Fruit fly (Drosophila melanogaster) whole organism, embryonic: ENCODE results near the gene pit.

Experiments used
- Abd-B ChIP-seq: fragments of 200-800 bp; sonication (Bioruptor generic); optimal IDR thresholded peaks from 2 replicates; lab custom pipeline; 2018; ENCODE audit warnings: missing biosample characterization, mild to moderate bottlenecking, missing genetic modification characterization, moderate library complexity
- Ada2b ChIP-seq: fragments of 200-800 bp; sonication (Bioruptor generic); IDR thresholded peaks from 2 replicates; pipeline ENCODE4 v1.3.6; 2022; ENCODE audit warnings: missing biosample characterization, missing genetic modification characterization
- Atf-2 ChIP-seq: fragments of 200-800 bp; sonication (Bioruptor generic); optimal IDR thresholded peaks from 2 replicates; lab custom pipeline; 2016; ENCODE audit warnings: missing biosample characterization, missing genetic modification characterization
- CG12071 ChIP-seq: fragments of 200-800 bp; sonication (Bioruptor generic); optimal IDR thresholded peaks from 3 replicates; lab custom pipeline; 2018; ENCODE audit warnings: missing biosample characterization, mild to moderate bottlenecking, missing genetic modification characterization
- CG13775 ChIP-seq: fragments of 200-800 bp; sonication (Bioruptor generic); optimal IDR thresholded peaks from 3 replicates; lab custom pipeline; 2017; ENCODE audit warnings: missing biosample characterization, mild to moderate bottlenecking, missing genetic modification characterization
- CG14710 ChIP-seq: fragments of 200-800 bp; sonication (Bioruptor generic); optimal IDR thresholded peaks from 3 replicates; lab custom pipeline; 2019; ENCODE audit warnings: missing biosample characterization, mild to moderate bottlenecking, missing genetic modification characterization, moderate library complexity
- CG15073 ChIP-seq: fragments of 200-800 bp; sonication (Bioruptor generic); optimal IDR thresholded peaks from 2 replicates; lab custom pipeline; 2016; ENCODE audit warnings: missing biosample characterization, missing genetic modification characterization
- CG16863 ChIP-seq: fragments of 200-800 bp; sonication (Bioruptor generic); optimal IDR thresholded peaks from 3 replicates; lab custom pipeline; 2016; ENCODE audit warnings: missing biosample characterization, missing genetic modification characterization
- CG18599 ChIP-seq: fragments of 200-800 bp; sonication (Bioruptor generic); optimal IDR thresholded peaks from 3 replicates; lab custom pipeline; 2017; ENCODE audit warnings: missing biosample characterization, missing genetic modification characterization, mild to moderate bottlenecking, moderate library complexity, missing genetic modification reagents
- CG18764 ChIP-seq: fragments of 200-800 bp; sonication (Bioruptor generic); optimal IDR thresholded peaks from 3 replicates; lab custom pipeline; 2016; ENCODE audit warnings: missing biosample characterization, missing genetic modification characterization
- CG3163 ChIP-seq: fragments of 200-800 bp; sonication (Bioruptor generic); optimal IDR thresholded peaks from 3 replicates; lab custom pipeline; 2016; ENCODE audit warnings: missing biosample characterization, missing genetic modification characterization
- CG33557 ChIP-seq: fragments of 200-800 bp; sonication (Bioruptor generic); optimal IDR thresholded peaks from 2 replicates; lab custom pipeline; 2019; ENCODE audit warnings: missing biosample characterization, mild to moderate bottlenecking, missing genetic modification characterization, moderate library complexity
- CG7987 ChIP-seq: fragments of 200-800 bp; sonication (Bioruptor generic); optimal IDR thresholded peaks from 2 replicates; lab custom pipeline; 2018; ENCODE audit warnings: missing biosample characterization, mild to moderate bottlenecking, missing genetic modification characterization, moderate library complexity
- CG8944 ChIP-seq: fragments of 200-800 bp; sonication (Bioruptor generic); optimal IDR thresholded peaks from 3 replicates; lab custom pipeline; 2016; ENCODE audit warnings: missing biosample characterization, missing genetic modification characterization
- CG9437 ChIP-seq: fragments of 200-800 bp; sonication (Bioruptor generic); optimal IDR thresholded peaks from 2 replicates; lab custom pipeline; 2018; ENCODE audit warnings: missing biosample characterization, mild to moderate bottlenecking, missing genetic modification characterization
- CTCF ChIP-seq: fragments of 200-800 bp; sonication (Bioruptor generic); optimal IDR thresholded peaks from 2 replicates; lab custom pipeline; 2017; ENCODE audit warnings: missing biosample characterization, mild to moderate bottlenecking, missing genetic modification characterization, moderate library complexity
- Camta ChIP-seq: fragments of 200-800 bp; sonication (Bioruptor generic); optimal IDR thresholded peaks from 2 replicates; lab custom pipeline; 2016; ENCODE audit warnings: missing biosample characterization, missing genetic modification characterization
- Dad ChIP-seq: fragments of 200-800 bp; sonication (Bioruptor generic); optimal IDR thresholded peaks from 3 replicates; lab custom pipeline; 2016; ENCODE audit warnings: missing biosample characterization, missing genetic modification characterization
- Deaf1 ChIP-seq: fragments of 200-800 bp; optimal IDR thresholded peaks from 3 replicates; lab custom pipeline; 2019; ENCODE audit warnings: missing biosample characterization, mild to moderate bottlenecking, missing genetic modification characterization, moderate library complexity
- Dek ChIP-seq: fragments of 200-800 bp; sonication (Bioruptor generic); optimal IDR thresholded peaks from 3 replicates; lab custom pipeline; 2019; ENCODE audit warnings: missing biosample characterization, mild to moderate bottlenecking, missing genetic modification characterization, moderate library complexity
- Eip74EF ChIP-seq, 2 experiments: fragments of 200-800 bp in 1 of 2; fragments of >200 bp in 1 of 2; sonication (Bioruptor generic) in 1 of 2; optimal IDR thresholded peaks; 2 replicates each; lab custom pipeline; 2017 to 2019; ENCODE audit warnings: missing biosample characterization in 2 of 2, missing genetic modification characterization in 2 of 2, mild to moderate bottlenecking in 1 of 2, moderate library complexity in 1 of 2
- Elba2 ChIP-seq: fragments of 200-800 bp; sonication (Bioruptor generic); optimal IDR thresholded peaks from 3 replicates; lab custom pipeline; 2016; ENCODE audit warnings: missing biosample characterization, missing genetic modification characterization
- Fer3 ChIP-seq: fragments of 200-800 bp; sonication (Bioruptor generic); optimal IDR thresholded peaks from 2 replicates; lab custom pipeline; 2018; ENCODE audit warnings: missing biosample characterization, mild to moderate bottlenecking, missing genetic modification characterization, moderate library complexity
- Gsc ChIP-seq: fragments of 200-800 bp; sonication (Bioruptor generic); IDR thresholded peaks from 2 replicates; pipeline ENCODE4 v1.3.6; 2022; ENCODE audit warnings: missing biosample characterization, missing genetic modification characterization
- HmgZ ChIP-seq: fragments of 200-800 bp; sonication (Bioruptor generic); optimal IDR thresholded peaks from 2 replicates; lab custom pipeline; 2018; ENCODE audit warnings: missing biosample characterization, mild to moderate bottlenecking, missing genetic modification characterization
- Hmx ChIP-seq: fragments of 200-800 bp; sonication (Bioruptor generic); optimal IDR thresholded peaks from 2 replicates; lab custom pipeline; 2016; ENCODE audit warnings: missing biosample characterization, missing genetic modification characterization
- MTF-1 ChIP-seq: fragments of 200-800 bp; sonication (Bioruptor generic); optimal IDR thresholded peaks from 2 replicates; lab custom pipeline; 2018; ENCODE audit warnings: missing biosample characterization, mild to moderate bottlenecking, missing genetic modification characterization, borderline replicate concordance
- Nf-YC ChIP-seq: fragments of 200-800 bp; optimal IDR thresholded peaks from 3 replicates; lab custom pipeline; 2019; ENCODE audit warnings: missing biosample characterization, mild to moderate bottlenecking, missing genetic modification characterization, moderate library complexity
- PHDP ChIP-seq: fragments of 200-800 bp; sonication (Bioruptor generic); optimal IDR thresholded peaks from 3 replicates; lab custom pipeline; 2018; ENCODE audit warnings: missing biosample characterization, mild to moderate bottlenecking, missing genetic modification characterization, moderate library complexity
- Rfx ChIP-seq: fragments of 200-800 bp; sonication (Bioruptor generic); IDR thresholded peaks from 2 replicates; pipeline ENCODE4 v1.3.6; 2022; ENCODE audit warnings: missing biosample characterization, missing genetic modification characterization
- Sox100B ChIP-seq: fragments of 200-800 bp; sonication (Bioruptor generic); optimal IDR thresholded peaks from 3 replicates; lab custom pipeline; 2018; ENCODE audit warnings: missing biosample characterization, mild to moderate bottlenecking, missing genetic modification characterization
- Sry-δ ChIP-seq: fragments of 200-800 bp; sonication (Bioruptor generic); optimal IDR thresholded peaks from 2 replicates; lab custom pipeline; 2016; ENCODE audit warnings: missing biosample characterization, missing genetic modification characterization
- cwo ChIP-seq: fragments of 200-800 bp; sonication (Bioruptor generic); optimal IDR thresholded peaks from 3 replicates; lab custom pipeline; 2017; ENCODE audit warnings: missing biosample characterization, missing genetic modification characterization, mild to moderate bottlenecking, moderate library complexity, missing genetic modification reagents
- eve ChIP-seq, 2 experiments: fragments of >200 bp; optimal IDR thresholded peaks; 2 replicates each; lab custom pipeline; 2017; ENCODE audit warnings: missing biosample characterization in 2 of 2, missing genetic modification characterization in 2 of 2
- gsb ChIP-seq: fragments of 200-800 bp; sonication (Bioruptor generic); IDR thresholded peaks from 2 replicates; pipeline ENCODE4 v1.3.6; 2022; ENCODE audit warnings: missing biosample characterization, missing genetic modification characterization
- hb ChIP-seq: fragments of 200-800 bp; sonication (Bioruptor generic); IDR thresholded peaks from 3 replicates; pipeline ENCODE4 v1.3.6; 2022; ENCODE audit warnings: missing biosample characterization, missing genetic modification characterization; ENCODE audit not compliant: partially characterized antibody
- mirr ChIP-seq: fragments of 200-800 bp; sonication (Bioruptor generic); optimal IDR thresholded peaks from 3 replicates; lab custom pipeline; 2018; ENCODE audit warnings: missing biosample characterization, mild to moderate bottlenecking, missing genetic modification characterization
- oc ChIP-seq: fragments of 200-800 bp; sonication (Bioruptor generic); optimal IDR thresholded peaks from 2 replicates; lab custom pipeline; 2018; ENCODE audit warnings: missing biosample characterization, mild to moderate bottlenecking, missing genetic modification characterization, moderate library complexity
- odd ChIP-seq: fragments of 200-800 bp; sonication (Bioruptor generic); optimal IDR thresholded peaks from 2 replicates; lab custom pipeline; 2017; ENCODE audit warnings: missing biosample characterization, mild to moderate bottlenecking, missing genetic modification characterization
- p53 ChIP-seq: fragments of 200-800 bp; sonication (Bioruptor generic); optimal IDR thresholded peaks from 2 replicates; lab custom pipeline; 2016; ENCODE audit warnings: missing biosample characterization, missing genetic modification characterization
- phol ChIP-seq: fragments of 200-800 bp; sonication (Bioruptor generic); optimal IDR thresholded peaks from 3 replicates; lab custom pipeline; 2018; ENCODE audit warnings: missing biosample characterization, mild to moderate bottlenecking, missing genetic modification characterization, moderate library complexity
- prd ChIP-seq, 3 experiments: fragments of >200 bp in 2 of 3; fragments of 200-800 bp in 1 of 3; sonication (Bioruptor generic) in 1 of 3; optimal IDR thresholded peaks in 2 of 3; IDR thresholded peaks in 1 of 3; 2 replicates in 2 of 3; 3 replicates in 1 of 3; pipeline versions ENCODE4 v1.3.6 to Lab custom; 2017 to 2022; ENCODE audit warnings: missing biosample characterization in 1 of 3, missing genetic modification characterization in 1 of 3
- pros ChIP-seq: fragments of 200-800 bp; sonication (Bioruptor generic); optimal IDR thresholded peaks from 3 replicates; lab custom pipeline; 2019; ENCODE audit warnings: missing biosample characterization, mild to moderate bottlenecking, missing genetic modification characterization, moderate library complexity
- pum ChIP-seq: fragments of 200-800 bp; sonication (Bioruptor generic); optimal IDR thresholded peaks from 2 replicates; lab custom pipeline; 2016; ENCODE audit warnings: missing biosample characterization, missing genetic modification characterization
- ranshi ChIP-seq: fragments of 200-800 bp; sonication (Bioruptor generic); IDR thresholded peaks from 2 replicates; pipeline ENCODE4 v1.3.6; 2022; ENCODE audit warnings: missing biosample characterization, missing genetic modification characterization
- ro ChIP-seq: fragments of 200-800 bp; sonication (Bioruptor generic); IDR thresholded peaks from 2 replicates; pipeline ENCODE4 v1.3.6; 2022; ENCODE audit warnings: missing biosample characterization, missing genetic modification characterization
- run ChIP-seq: fragments of 200-800 bp; sonication (Bioruptor generic); optimal IDR thresholded peaks from 3 replicates; lab custom pipeline; 2018; ENCODE audit warnings: missing biosample characterization, mild to moderate bottlenecking, missing genetic modification characterization
- sna ChIP-seq: fragments of 200-800 bp; sonication (Bioruptor generic); IDR thresholded peaks from 2 replicates; pipeline ENCODE4 v1.3.6; 2022; ENCODE audit warnings: missing biosample characterization, missing genetic modification characterization; ENCODE audit not compliant: partially characterized antibody
- tio ChIP-seq: fragments of 200-800 bp; sonication (Bioruptor generic); optimal IDR thresholded peaks from 2 replicates; lab custom pipeline; 2017; ENCODE audit warnings: missing biosample characterization, missing genetic modification characterization, inconsistent platforms
- unpg ChIP-seq: fragments of 200-800 bp; sonication (Bioruptor generic); optimal IDR thresholded peaks from 3 replicates; lab custom pipeline; 2018; ENCODE audit warnings: missing biosample characterization, mild to moderate bottlenecking, missing genetic modification characterization, moderate library complexity

pit gene

dm6 chr3R:22023041-22023626 lies 11.0 kb upstream of the pit start, which contains the start of the genes Mitofilin and mRpL35 (continued):
- TF ChIP-seq Gsc (GFP tag; lab: Robert Waterston, UW) (no peak), Atf-2 (GFP tag; lab: Kevin White, UChicago) (peak; percentile 50), CG18599 (GFP tag; lab: Kevin White, UChicago) (no peak), pum (GFP tag; lab: Kevin White, UChicago) (peak; percentile 55), Nf-YC (peak; percentile 48), Hmx (GFP tag; lab: Kevin White, UChicago) (no peak), Deaf1 (tag; lab: Kevin White, UChicago) (peak; percentile 40), Dad (GFP tag; lab: Kevin White, UChicago) (no peak), Sry-δ (peak; percentile 94), Sox100B (no peak), pros (no peak), unpg (GFP tag; lab: Kevin White, UChicago) (no peak), Ada2b (no peak), tio (no peak), Eip74EF (GFP tag; optimal IDR thresholded peaks at IDR 0.05; lab: Kevin White, UChicago) (no peak), HmgZ (tag; lab: Kevin White, UChicago) (peak; percentile 9), phol (tag; lab: Kevin White, UChicago) (peak; percentile 55), PHDP (tag; lab: Kevin White, UChicago) (no peak), Dek (tag; lab: Kevin White, UChicago) (peak; percentile 21), CG16863 (GFP tag; lab: Kevin White, UChicago) (no peak), CG18764 (GFP tag; lab: Kevin White, UChicago) (no peak), MTF-1 (GFP tag; lab: Kevin White, UChicago) (no peak), Rfx (GFP tag; lab: Robert Waterston, UW) (peak; percentile 43; the same call in 1 of the 2 replicates), gsb (GFP tag; lab: Robert Waterston, UW) (no peak), CG3163 (GFP tag; lab: Kevin White, UChicago) (peak; percentile 10), ranshi (GFP tag; lab: Robert Waterston, UW) (no peak), Abd-B (GFP tag; lab: Kevin White, UChicago) (peak; percentile 9), CG14710 (peak; percentile 64), CG7987 (no peak), CG8944 (peak; percentile 63), cwo (no peak), oc (tag; lab: Kevin White, UChicago) (no peak), CG9437 (GFP tag; lab: Kevin White, UChicago) (peak; percentile 99), CTCF (GFP tag; lab: Kevin White, UChicago) (no peak), Camta (peak; percentile 23), mirr (no peak), eve (GFP tag; optimal IDR thresholded peaks at IDR 0.05; lab: Kevin White, UChicago) (no peak), CG33557 (no peak), CG12071 (GFP tag; lab: Kevin White, UChicago) (no peak), p53 (peak; percentile 38), Fer3 (tag; lab: Kevin White, UChicago) (no peak), hb (GFP tag; lab: Robert Waterston, UW) (no peak), CG13775 (peak; percentile 27), CG15073 (GFP tag; lab: Kevin White, UChicago) (no peak), run (tag; lab: Kevin White, UChicago) (no peak), ro (GFP tag; lab: Robert Waterston, UW) (no peak), prd (optimal IDR thresholded peaks at IDR 0.05; lab: Kevin White, UChicago) (no peak), prd (GFP tag; IDR thresholded peaks at IDR 0.05; lab: Robert Waterston, UW) (no peak), odd (GFP tag; lab: Kevin White, UChicago) (no peak), Elba2 (GFP tag; lab: Kevin White, UChicago) (no peak), sna (GFP tag; lab: Robert Waterston, UW) (peak; percentile 54)
